Fruit fly (Drosophila melanogaster): Measurements from ENCODE around the gene Nepl21.

The Nepl21 gene

dm6 chr3R:28888561-28889426, 5.3 kb downstream of the Nepl21 start:
- TF ChIP-seq CG8478 (optimal IDR thresholded peaks at IDR 0.05) (no peak), CTCF (optimal IDR thresholded peaks at IDR 0.05) (no peak)

dm6 chr3R:28889427-28889736, 5.9 kb downstream of the Nepl21 start:
- TF ChIP-seq CG8478 (optimal IDR thresholded peaks at IDR 0.05), result no peak
- TF ChIP-seq CTCF (optimal IDR thresholded peaks at IDR 0.05), result no peak

- TF ChIP-seq CTCF (optimal IDR thresholded peaks at IDR 0.05) (no peak), CG8478 (optimal IDR thresholded peaks at IDR 0.05) (no peak)
These were observed 8.1 kb downstream of the Nepl21 start for dm6 chr3R:28891513-28892097.

dm6 chr3R:28895014-28895413, 11.5 kb downstream of the Nepl21 start:
- TF ChIP-seq CTCF (optimal IDR thresholded peaks at IDR 0.05) (no peak), CG8478 (optimal IDR thresholded peaks at IDR 0.05) (no peak)

- TF ChIP-seq CG8478 (optimal IDR thresholded peaks at IDR 0.05) (no peak), CTCF (optimal IDR thresholded peaks at IDR 0.05) (no peak)
These were observed 14.4 kb downstream of the Nepl21 start for dm6 chr3R:28897891-28898290.

- TF ChIP-seq CTCF (optimal IDR thresholded peaks at IDR 0.05) (no peak), CG8478 (optimal IDR thresholded peaks at IDR 0.05) (no peak)
These were observed 15.5 kb downstream of the Nepl21 start for dm6 chr3R:28898921-28899545.

- TF ChIP-seq CG8478 (optimal IDR thresholded peaks at IDR 0.05), result no peak
- TF ChIP-seq CTCF (optimal IDR thresholded peaks at IDR 0.05), result no peak
These were observed 18.1 kb downstream of the Nepl21 start for dm6 chr3R:28901468-28902163.

dm6 chr3R:28903392-28903791, 19.9 kb downstream of the Nepl21 start:
- TF ChIP-seq CG8478 (optimal IDR thresholded peaks at IDR 0.05) (no peak), CTCF (optimal IDR thresholded peaks at IDR 0.05) (no peak)

dm6 chr3R:28904174-28904573, 20.7 kb downstream of the Nepl21 start:
- TF ChIP-seq CTCF (optimal IDR thresholded peaks at IDR 0.05) (no peak), CG8478 (optimal IDR thresholded peaks at IDR 0.05) (no peak)

- TF ChIP-seq CTCF (optimal IDR thresholded peaks at IDR 0.05) (no peak), CG8478 (optimal IDR thresholded peaks at IDR 0.05) (no peak)
These were observed 21.4 kb downstream of the Nepl21 start for dm6 chr3R:28904816-28905435.

dm6 chr3R:28911758-28912157, 28.3 kb downstream of the Nepl21 start:
- no peak for TF ChIP-seq CTCF (optimal IDR thresholded peaks at IDR 0.05)
- no peak for TF ChIP-seq CG8478 (optimal IDR thresholded peaks at IDR 0.05)

- no peak for TF ChIP-seq CG8478 (optimal IDR thresholded peaks at IDR 0.05)
These were observed 29.5 kb downstream of the Nepl21 start for dm6 chr3R:28913039-28913438.

dm6 chr3R:28913890-28914750, 30.6 kb downstream of the Nepl21 start:
- TF ChIP-seq CTCF (optimal IDR thresholded peaks at IDR 0.05), result no peak
- TF ChIP-seq CG8478 (optimal IDR thresholded peaks at IDR 0.05), result no peak

- TF ChIP-seq CTCF (optimal IDR thresholded peaks at IDR 0.05) (no peak), CG8478 (optimal IDR thresholded peaks at IDR 0.05) (no peak)
These were observed 39.3 kb downstream of the Nepl21 start, which contains the start of gene CG11828 for dm6 chr3R:28922744-28923143. Gene CG11828 (plus strand): TSS chr3R:28923044.
